Worm (Caenorhabditis elegans): ENCODE measurements around the gene C17B7.5.

Gene C17B7.5

ce11 chrV:3315308-3315707, 18.1 kb upstream of the C17B7.5 start, which contains the start of gene arrd-19:
Gene arrd-19 (minus strand): TSS chrV:3315516.
- peak; percentile 49 to 64 for TF ChIP-seq lin-35 (GFP tag; optimal IDR thresholded peaks at IDR 0.05)
- TF ChIP-seq sptf-1 (tag; optimal IDR thresholded peaks at IDR 0.05), result no peak
- peak; percentile 78 for TF ChIP-seq rnt-1 (tag; optimal IDR thresholded peaks at IDR 0.05)
- TF ChIP-seq lin-15B (tag; optimal IDR thresholded peaks at IDR 0.05), result peak; percentile 21
- TF ChIP-seq fkh-4 (tag; optimal IDR thresholded peaks at IDR 0.05; ENCODE audit: borderline replicate concordance), result no peak
- peak; percentile 56 for TF ChIP-seq xbp-1 (tag; optimal IDR thresholded peaks at IDR 0.05)
- peak; percentile 88 for TF ChIP-seq nhr-71 (tag; optimal IDR thresholded peaks at IDR 0.05)
- TF ChIP-seq isw-1 (GFP tag; IDR thresholded peaks at IDR 0.05), result peak; percentile 38; the same call in 1 of the 2 replicates
- no peak for TF ChIP-seq efl-3 (GFP tag; optimal IDR thresholded peaks at IDR 0.05)
- TF ChIP-seq unc-62 (GFP tag; optimal IDR thresholded peaks at IDR 0.05), result no peak
- no peak for TF ChIP-seq lir-3 (tag; optimal IDR thresholded peaks at IDR 0.05; ENCODE audit: poor library complexity)
- TF ChIP-seq irx-1 (tag; optimal IDR thresholded peaks at IDR 0.05), result peak; percentile 58
- TF ChIP-seq nhr-19 (GFP tag; conservative IDR thresholded peaks at IDR 0.05), result peak; percentile 77
- TF ChIP-seq aha-1 (tag; optimal IDR thresholded peaks at IDR 0.05), result no peak
- no peak for TF ChIP-seq unc-98 (GFP tag; IDR thresholded peaks at IDR 0.05)
- no peak for TF ChIP-seq zip-4 (GFP tag; optimal IDR thresholded peaks at IDR 0.05)
- no peak for TF ChIP-seq sup-37 (GFP tag; optimal IDR thresholded peaks at IDR 0.05)
- TF ChIP-seq unc-86 (tag; optimal IDR thresholded peaks at IDR 0.05), result peak; percentile 39
- TF ChIP-seq nhr-77 (tag; optimal IDR thresholded peaks at IDR 0.05), result peak; percentile 72
- TF ChIP-seq lin-39 (tag; optimal IDR thresholded peaks at IDR 0.05), result no peak
- TF ChIP-seq ceh-8 (GFP tag; optimal IDR thresholded peaks at IDR 0.05), result no peak
- no peak for TF ChIP-seq ets-5 (GFP tag; IDR thresholded peaks at IDR 0.05)
- TF ChIP-seq dpl-1 (GFP tag; optimal IDR thresholded peaks at IDR 0.05), result peak; percentile 46 to 76 (median 63)
- peak; percentile 67 for TF ChIP-seq pag-3 (tag; optimal IDR thresholded peaks at IDR 0.05; ENCODE audit: borderline replicate concordance, insufficient read depth)
- no peak for TF ChIP-seq nhr-84 (tag; optimal IDR thresholded peaks at IDR 0.05)
- TF ChIP-seq fkh-8 (tag; optimal IDR thresholded peaks at IDR 0.05), result peak; percentile 66
- TF ChIP-seq nhr-20 (tag; optimal IDR thresholded peaks at IDR 0.05), result peak; percentile 84
- TF ChIP-seq unc-30 (tag; optimal IDR thresholded peaks at IDR 0.05), result no peak
- no peak for TF ChIP-seq C34B4.2 (tag; optimal IDR thresholded peaks at IDR 0.05)
- TF ChIP-seq egl-13 (tag; optimal IDR thresholded peaks at IDR 0.05), result peak; percentile 19
- peak in 2 of 6 experiments; percentile 5 to 30 for TF ChIP-seq elt-3 (tag; optimal IDR thresholded peaks at IDR 0.05)
- TF ChIP-seq mef-2 (tag; optimal IDR thresholded peaks at IDR 0.05), result no peak
- TF ChIP-seq nhr-11 (tag; optimal IDR thresholded peaks at IDR 0.05), result no peak
- TF ChIP-seq ama-1 (optimal IDR thresholded peaks at IDR 0.05), result no peak
- no peak for TF ChIP-seq alr-1 (tag; optimal IDR thresholded peaks at IDR 0.05; ENCODE audit: borderline replicate concordance)
- no peak for TF ChIP-seq nhr-237 (tag; optimal IDR thresholded peaks at IDR 0.05)
- no peak for TF ChIP-seq zag-1 (tag; optimal IDR thresholded peaks at IDR 0.05)
- TF ChIP-seq lin-13 (GFP tag; optimal IDR thresholded peaks at IDR 0.05), result peak; percentile 38
- TF ChIP-seq ces-1 (GFP tag; optimal IDR thresholded peaks at IDR 0.05), result no peak
- TF ChIP-seq nhr-90 (tag; optimal IDR thresholded peaks at IDR 0.05; ENCODE audit: poor library complexity), result peak; percentile 34
- TF ChIP-seq tbx-2 (tag; optimal IDR thresholded peaks at IDR 0.05), result peak; percentile 73
- peak; percentile 49 for TF ChIP-seq C16A3.4 (tag; optimal IDR thresholded peaks at IDR 0.05)
- no peak for TF ChIP-seq fkh-10 (GFP tag; optimal IDR thresholded peaks at IDR 0.05)
- peak; percentile 88 for TF ChIP-seq mep-1 (tag; optimal IDR thresholded peaks at IDR 0.05)
- TF ChIP-seq ztf-4 (tag; optimal IDR thresholded peaks at IDR 0.05), result no peak
- TF ChIP-seq fos-1 (tag; optimal IDR thresholded peaks at IDR 0.05), result peak; percentile 53
- TF ChIP-seq nhr-28 (tag; optimal IDR thresholded peaks at IDR 0.05), result no peak
- TF ChIP-seq nhr-12 (tag; optimal IDR thresholded peaks at IDR 0.05), result no peak
- peak; percentile 86 for TF ChIP-seq F16B12.6 (tag; optimal IDR thresholded peaks at IDR 0.05)
- no peak for TF ChIP-seq tlp-1 (tag; optimal IDR thresholded peaks at IDR 0.05)
- TF ChIP-seq blmp-1 (tag; optimal IDR thresholded peaks at IDR 0.05), result peak; percentile 74
- peak in 2 of 3 experiments; percentile 36 to 76 for TF ChIP-seq ceh-82 (tag; optimal IDR thresholded peaks at IDR 0.05)
- TF ChIP-seq snpc-4 (tag; optimal IDR thresholded peaks at IDR 0.05), result peak; percentile 54
- TF ChIP-seq C04F5.9 (tag; optimal IDR thresholded peaks at IDR 0.05), result no peak
